Worm (Caenorhabditis elegans) whole organism, L3 larva: ENCODE results near the gene C55C3.3.

Experiments used
- R02D3.7 ChIP-seq: fragments of 150-350 bp; optimal IDR thresholded peaks from 2 replicates; lab custom pipeline; 2014; ENCODE audit warnings: missing biosample characterization, missing genetic modification characterization
- ZK546.5 ChIP-seq: sonication (generic microtip); optimal IDR thresholded peaks from 2 replicates; lab custom pipeline; 2017; ENCODE audit warnings: missing biosample characterization, missing genetic modification characterization
- ama-1 ChIP-seq: fragments of 150-350 bp; optimal IDR thresholded peaks from 2 replicates; lab custom pipeline; 2018
- ceh-16 ChIP-seq: sonication (generic microtip); optimal IDR thresholded peaks from 2 replicates; lab custom pipeline; 2017; ENCODE audit warnings: missing biosample characterization, missing genetic modification characterization
- ceh-28 ChIP-seq: fragments of 150-350 bp; optimal IDR thresholded peaks from 2 replicates; lab custom pipeline; 2014; ENCODE audit warnings: missing biosample characterization, missing genetic modification reagents, missing genetic modification characterization
- ceh-82 ChIP-seq: fragments of 150-350 bp; optimal IDR thresholded peaks from 2 replicates; lab custom pipeline; 2014; ENCODE audit warnings: missing biosample characterization, missing genetic modification characterization
- ceh-9 ChIP-seq: sonication (generic microtip); optimal IDR thresholded peaks from 2 replicates; lab custom pipeline; 2018; ENCODE audit warnings: missing biosample characterization, missing genetic modification characterization
- daf-12 ChIP-seq: fragments of 150-350 bp; optimal IDR thresholded peaks from 2 replicates; lab custom pipeline; 2014; ENCODE audit warnings: missing biosample characterization, missing genetic modification reagents, missing genetic modification characterization
- egl-27 ChIP-seq: sonication (generic microtip); optimal IDR thresholded peaks from 4 replicates; lab custom pipeline; 2017; ENCODE audit warnings: missing biosample characterization, missing genetic modification reagents, missing genetic modification characterization
- egl-5 ChIP-seq: fragments of 150-350 bp; optimal IDR thresholded peaks from 2 replicates; lab custom pipeline; 2017; ENCODE audit warnings: missing biosample characterization, missing genetic modification reagents, missing genetic modification characterization, inconsistent platforms
- elt-1 ChIP-seq: fragments of 150-350 bp; optimal IDR thresholded peaks from 2 replicates; lab custom pipeline; 2014; ENCODE audit warnings: missing biosample characterization, missing genetic modification characterization
- elt-2 ChIP-seq: sonication (generic microtip); optimal IDR thresholded peaks from 2 replicates; lab custom pipeline; 2016; ENCODE audit warnings: missing genetic modification reagents, mild to moderate bottlenecking, missing genetic modification characterization, missing compliant biosample characterization
- elt-3 ChIP-seq, 3 experiments: fragments of 150-350 bp in 1 of 3; sonication (generic microtip) in 2 of 3; optimal IDR thresholded peaks; 2 replicates in 2 of 3; 4 replicates in 1 of 3; lab custom pipeline; 2014 to 2017; ENCODE audit warnings: missing biosample characterization in 3 of 3, missing genetic modification characterization in 3 of 3
- eor-1 ChIP-seq, 2 experiments: fragments of 150-350 bp; optimal IDR thresholded peaks; 2 replicates each; lab custom pipeline; 2014 to 2018; ENCODE audit warnings: missing biosample characterization in 2 of 2, missing genetic modification characterization in 2 of 2
- fkh-10 ChIP-seq: sonication (generic microtip); optimal IDR thresholded peaks from 2 replicates; lab custom pipeline; 2017; ENCODE audit warnings: missing biosample characterization, missing genetic modification reagents, missing genetic modification characterization
- fkh-2 ChIP-seq: fragments of 150-350 bp; optimal IDR thresholded peaks from 2 replicates; lab custom pipeline; 2014; ENCODE audit warnings: missing biosample characterization, missing genetic modification reagents, missing genetic modification characterization
- fos-1 ChIP-seq: fragments of 150-350 bp; optimal IDR thresholded peaks from 2 replicates; lab custom pipeline; 2014; ENCODE audit warnings: missing biosample characterization, missing genetic modification characterization
- hmg-11 ChIP-seq: sonication (generic microtip); optimal IDR thresholded peaks from 2 replicates; lab custom pipeline; 2016; ENCODE audit warnings: missing genetic modification characterization, missing compliant biosample characterization
- jun-1 ChIP-seq: fragments of 150-350 bp; optimal IDR thresholded peaks from 2 replicates; lab custom pipeline; 2014; ENCODE audit warnings: missing biosample characterization, missing genetic modification reagents, missing genetic modification characterization
- lin-15B ChIP-seq: fragments of 150-350 bp; optimal IDR thresholded peaks from 2 replicates; lab custom pipeline; 2014; ENCODE audit warnings: missing biosample characterization, missing genetic modification characterization
- lin-39 ChIP-seq: fragments of 150-350 bp; optimal IDR thresholded peaks from 2 replicates; lab custom pipeline; 2018; ENCODE audit warnings: missing biosample characterization, missing genetic modification reagents, missing genetic modification characterization
- lsy-12 ChIP-seq: sonication (generic microtip); optimal IDR thresholded peaks from 2 replicates; lab custom pipeline; 2016; ENCODE audit warnings: mild to moderate bottlenecking, missing genetic modification characterization, missing compliant biosample characterization
- mdl-1 ChIP-seq: fragments of 150-350 bp; optimal IDR thresholded peaks from 2 replicates; lab custom pipeline; 2014; ENCODE audit warnings: missing biosample characterization, missing genetic modification characterization
- mml-1 ChIP-seq: fragments of 150-350 bp; sonication (generic microtip); optimal IDR thresholded peaks from 3 replicates; lab custom pipeline; 2014; ENCODE audit warnings: missing biosample characterization, missing genetic modification characterization
- nfya-1 ChIP-seq: sonication (generic microtip); optimal IDR thresholded peaks from 2 replicates; lab custom pipeline; 2017; ENCODE audit warnings: missing genetic modification characterization, mild to moderate bottlenecking, missing compliant biosample characterization, antibody characterized with exemption, moderate library complexity; ENCODE audit not compliant: insufficient read depth
- nhr-11 ChIP-seq: fragments of 150-350 bp; optimal IDR thresholded peaks from 2 replicates; lab custom pipeline; 2014; ENCODE audit warnings: missing biosample characterization, missing genetic modification characterization
- nhr-12 ChIP-seq: fragments of 150-350 bp; optimal IDR thresholded peaks from 2 replicates; lab custom pipeline; 2014; ENCODE audit warnings: missing biosample characterization, missing genetic modification characterization
- nhr-23 ChIP-seq: fragments of 150-350 bp; optimal IDR thresholded peaks from 2 replicates; lab custom pipeline; 2014; ENCODE audit warnings: missing biosample characterization, missing genetic modification reagents, missing genetic modification characterization
- nhr-237 ChIP-seq: fragments of 150-350 bp; optimal IDR thresholded peaks from 2 replicates; lab custom pipeline; 2014; ENCODE audit warnings: missing biosample characterization, missing genetic modification characterization
- nhr-28 ChIP-seq: fragments of 150-350 bp; optimal IDR thresholded peaks from 2 replicates; lab custom pipeline; 2014; ENCODE audit warnings: missing biosample characterization, missing genetic modification characterization
- nhr-43 ChIP-seq: sonication (generic microtip); optimal IDR thresholded peaks from 2 replicates; lab custom pipeline; 2016; ENCODE audit warnings: mild to moderate bottlenecking, missing genetic modification characterization, missing compliant biosample characterization; ENCODE audit not compliant: poor library complexity, severe bottlenecking
- nhr-67 ChIP-seq: fragments of 150-350 bp; optimal IDR thresholded peaks from 2 replicates; lab custom pipeline; 2014; ENCODE audit warnings: missing biosample characterization, missing genetic modification characterization
- nhr-76 ChIP-seq: fragments of 150-350 bp; sonication (generic microtip); optimal IDR thresholded peaks from 5 replicates; lab custom pipeline; 2014; ENCODE audit warnings: missing biosample characterization, missing genetic modification characterization
- nhr-77 ChIP-seq: fragments of 150-350 bp; optimal IDR thresholded peaks from 2 replicates; lab custom pipeline; 2014; ENCODE audit warnings: missing biosample characterization, missing genetic modification characterization
- pha-4 ChIP-seq: fragments of 150-350 bp; optimal IDR thresholded peaks from 2 replicates; lab custom pipeline; 2014; ENCODE audit warnings: missing biosample characterization, missing genetic modification reagents, missing genetic modification characterization
- pqm-1 ChIP-seq: fragments of 150-350 bp; optimal IDR thresholded peaks from 2 replicates; lab custom pipeline; 2017; ENCODE audit warnings: missing biosample characterization, missing genetic modification characterization, inconsistent platforms
- sea-2 ChIP-seq: fragments of 150-350 bp; sonication (generic microtip); optimal IDR thresholded peaks from 4 replicates; lab custom pipeline; 2014; ENCODE audit warnings: missing biosample characterization, missing genetic modification reagents, missing genetic modification characterization
- skn-1 ChIP-seq: fragments of 150-350 bp; optimal IDR thresholded peaks from 2 replicates; lab custom pipeline; 2014; ENCODE audit warnings: missing biosample characterization, missing genetic modification characterization
- snpc-4 ChIP-seq: fragments of 150-350 bp; optimal IDR thresholded peaks from 2 replicates; lab custom pipeline; 2014; ENCODE audit warnings: missing biosample characterization, missing genetic modification characterization
- tbx-2 ChIP-seq: sonication (generic microtip); optimal IDR thresholded peaks from 2 replicates; lab custom pipeline; 2016; ENCODE audit warnings: mild to moderate bottlenecking, missing genetic modification characterization, missing compliant biosample characterization
- unc-39 ChIP-seq: sonication (generic microtip); optimal IDR thresholded peaks from 4 replicates; lab custom pipeline; 2017; ENCODE audit warnings: missing biosample characterization, missing genetic modification characterization
- unc-62 ChIP-seq: fragments of 150-350 bp; sonication (generic microtip); optimal IDR thresholded peaks from 4 replicates; lab custom pipeline; 2014; ENCODE audit warnings: missing biosample characterization, missing genetic modification reagents, missing genetic modification characterization
- zag-1 ChIP-seq: fragments of 150-350 bp; optimal IDR thresholded peaks from 2 replicates; lab custom pipeline; 2014; ENCODE audit warnings: missing biosample characterization, missing genetic modification characterization
- ztf-11 ChIP-seq: fragments of 150-350 bp; optimal IDR thresholded peaks from 2 replicates; lab custom pipeline; 2014; ENCODE audit warnings: missing biosample characterization, missing genetic modification characterization
- ztf-4 ChIP-seq: fragments of 150-350 bp; optimal IDR thresholded peaks from 2 replicates; lab custom pipeline; 2014; ENCODE audit warnings: missing biosample characterization, missing genetic modification characterization

The C55C3.3 gene

DNA sequence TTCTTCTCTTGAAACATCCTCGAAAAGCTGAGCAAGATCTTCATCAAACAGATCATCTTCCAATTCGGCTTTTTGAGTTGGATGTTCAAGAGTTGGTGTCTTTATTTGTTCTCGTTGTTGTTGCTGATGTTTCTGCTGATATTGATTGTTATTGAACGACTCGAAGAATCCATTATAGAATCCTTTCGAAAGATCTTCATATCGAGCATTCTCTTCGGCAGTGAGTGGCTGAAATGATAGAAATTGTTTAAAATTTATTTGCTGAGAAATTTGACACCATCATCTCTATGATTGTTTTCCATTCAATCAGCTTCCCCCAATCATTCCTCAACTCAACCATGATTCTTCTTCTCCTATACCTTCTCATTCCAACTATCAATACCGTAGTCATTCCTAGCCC, 31.4 kb upstream of the C55C3.3 start, which contains the start of gene clec-178:
clec-178 (plus strand) TSS at position 301 of the 400 bp plus-strand sequence.
- TF ChIP-seq elt-3 (tag; optimal IDR thresholded peaks at IDR 0.05; lab: Kevin White, UChicago) (no peak), zag-1 (tag; lab: Kevin White, UChicago) (no peak), eor-1 (tag; optimal IDR thresholded peaks at IDR 0.05; lab: Kevin White, UChicago) (no peak), elt-2 (no peak), lsy-12 (tag; lab: Kevin White, UChicago) (no peak), pha-4 (tag; lab: Kevin White, UChicago) (no peak), nhr-237 (no peak), nhr-67 (tag; lab: Kevin White, UChicago) (no peak), nhr-77 (no peak), fkh-2 (tag; lab: Kevin White, UChicago) (no peak), ztf-11 (no peak), egl-27 (tag; lab: Kevin White, UChicago) (no peak), ZK546.5 (tag; lab: Kevin White, UChicago) (no peak), lin-15B (tag; lab: Kevin White, UChicago) (no peak), ceh-82 (no peak), fos-1 (tag; lab: Kevin White, UChicago) (no peak), jun-1 (no peak), mdl-1 (tag; lab: Kevin White, UChicago) (no peak)

DNA sequence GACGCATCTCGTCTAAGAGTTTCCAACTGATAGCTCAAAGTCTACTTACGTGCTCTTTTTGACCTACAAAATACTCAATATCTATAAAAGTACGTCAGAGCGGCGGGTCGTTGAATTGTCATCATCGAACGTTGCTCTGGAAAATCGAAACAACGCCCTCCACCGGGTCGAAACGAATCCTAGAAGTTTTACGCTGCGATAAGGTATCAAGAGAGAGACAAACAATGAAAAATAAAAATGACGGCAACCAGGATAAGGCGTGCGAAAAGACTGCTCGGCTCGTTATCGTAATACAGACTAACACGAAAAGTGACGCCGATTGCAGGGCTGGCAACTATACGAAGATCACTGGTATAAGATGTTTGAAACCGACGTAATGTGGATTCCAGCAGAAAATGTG, 30.9 kb upstream of the C55C3.3 start:
- TF ChIP-seq tbx-2 (tag; lab: Kevin White, UChicago), result no peak
- TF ChIP-seq pqm-1 (tag; lab: Kevin White, UChicago), result peak; percentile 64
- TF ChIP-seq elt-2, result peak; percentile 92
- TF ChIP-seq jun-1, result peak; percentile 71

DNA sequence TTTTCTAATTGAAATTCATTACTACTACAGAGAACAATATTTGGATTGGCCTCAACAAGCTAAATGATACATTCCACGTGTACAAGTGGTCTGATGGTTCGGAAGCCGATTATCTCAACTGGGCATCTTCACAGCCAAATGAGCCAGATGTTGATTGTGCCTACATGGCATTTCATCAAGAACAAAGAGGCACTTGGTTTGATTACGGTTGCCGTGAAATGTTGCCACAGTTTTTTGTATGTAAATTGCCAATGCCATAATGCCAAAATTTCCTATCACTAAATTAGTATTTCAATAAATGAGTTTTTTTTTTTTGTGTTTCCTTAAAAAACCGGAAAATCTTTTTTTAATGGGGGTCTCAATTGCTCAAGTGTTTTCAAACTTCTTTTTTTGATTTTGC, 30.4 kb upstream of the C55C3.3 start:
- no peak for TF ChIP-seq unc-62
- TF ChIP-seq ztf-11, result no peak
- no peak for TF ChIP-seq R02D3.7
- no peak for TF ChIP-seq lin-39 (tag; lab: Kevin White, UChicago)
- no peak for TF ChIP-seq hmg-11 (tag; lab: Kevin White, UChicago)
- TF ChIP-seq elt-3 (tag; optimal IDR thresholded peaks at IDR 0.05; lab: Kevin White, UChicago), result no peak
- no peak for TF ChIP-seq fkh-2 (tag; lab: Kevin White, UChicago)
- no peak for TF ChIP-seq lsy-12 (tag; lab: Kevin White, UChicago)
- TF ChIP-seq ama-1 (lab: Kevin White, UChicago), result no peak
- TF ChIP-seq egl-5 (tag; lab: Kevin White, UChicago), result no peak

- TF ChIP-seq skn-1 (tag; lab: Kevin White, UChicago) (no peak), ceh-9 (tag; lab: Kevin White, UChicago) (no peak), nhr-28 (tag; lab: Kevin White, UChicago) (no peak), ZK546.5 (tag; lab: Kevin White, UChicago) (no peak), unc-62 (no peak), nhr-11 (tag; lab: Kevin White, UChicago) (no peak), elt-2 (peak; percentile 51), elt-3 (tag; optimal IDR thresholded peaks at IDR 0.05; lab: Kevin White, UChicago) (peak in 1 of 3 experiments; percentile 5), zag-1 (tag; lab: Kevin White, UChicago) (no peak), jun-1 (peak; percentile 66), tbx-2 (tag; lab: Kevin White, UChicago) (no peak), fkh-2 (tag; lab: Kevin White, UChicago) (no peak), egl-27 (tag; lab: Kevin White, UChicago) (peak; percentile 29), ceh-28 (no peak), daf-12 (tag; lab: Kevin White, UChicago) (no peak), nhr-77 (no peak), elt-1 (tag; lab: Kevin White, UChicago) (no peak), eor-1 (tag; optimal IDR thresholded peaks at IDR 0.05; lab: Kevin White, UChicago) (no peak), ztf-4 (no peak), snpc-4 (tag; lab: Kevin White, UChicago) (no peak), fos-1 (tag; lab: Kevin White, UChicago) (no peak), nhr-237 (no peak), nhr-23 (tag; lab: Kevin White, UChicago) (peak; percentile 87), lin-39 (tag; lab: Kevin White, UChicago) (no peak), nhr-43 (tag; lab: Kevin White, UChicago) (peak; percentile 87), sea-2 (GFP tag; lab: Kevin White, UChicago) (no peak), lsy-12 (tag; lab: Kevin White, UChicago) (peak; percentile 36), mml-1 (tag; lab: Kevin White, UChicago) (no peak), fkh-10 (no peak), R02D3.7 (peak; percentile 49), ama-1 (lab: Kevin White, UChicago) (no peak), nfya-1 (peak; percentile 46), unc-39 (tag; lab: Kevin White, UChicago) (no peak), ceh-82 (no peak), nhr-12 (tag; lab: Kevin White, UChicago) (no peak), nhr-67 (tag; lab: Kevin White, UChicago) (no peak), ceh-16 (tag; lab: Kevin White, UChicago) (no peak), ztf-11 (no peak), pqm-1 (tag; lab: Kevin White, UChicago) (peak; percentile 72), nhr-76 (no peak)
These were observed 29.1 kb upstream of the C55C3.3 start for ce11 chrIV:5655966-5656389.
